Worm (Caenorhabditis elegans): ENCODE measurements around the gene tdo-2.
A peak's percentile ranks its signal among the peaks of the same experiment; 100 is the strongest.

- TF ChIP-seq nhr-28 (tag; optimal IDR thresholded peaks at IDR 0.05) (no peak), mdl-1 (tag; optimal IDR thresholded peaks at IDR 0.05) (peak in 1 of 2 experiments; percentile 14), unc-130 (tag; optimal IDR thresholded peaks at IDR 0.05) (no peak), Y116A8C.19 (tag; optimal IDR thresholded peaks at IDR 0.05; ENCODE audit: borderline replicate concordance) (no peak), nhr-90 (tag; optimal IDR thresholded peaks at IDR 0.05; ENCODE audit: poor library complexity) (no peak), ama-1 (optimal IDR thresholded peaks at IDR 0.05) (no peak), unc-62 (GFP tag; optimal IDR thresholded peaks at IDR 0.05) (no peak), zag-1 (tag; optimal IDR thresholded peaks at IDR 0.05) (no peak), lsy-2 (tag; optimal IDR thresholded peaks at IDR 0.05) (peak in 1 of 2 experiments; percentile 60), nhr-11 (tag; optimal IDR thresholded peaks at IDR 0.05) (no peak), fos-1 (tag; optimal IDR thresholded peaks at IDR 0.05) (no peak), fkh-10 (GFP tag; optimal IDR thresholded peaks at IDR 0.05) (peak; percentile 81), nhr-77 (tag; optimal IDR thresholded peaks at IDR 0.05) (no peak)
Measured at ce11 chrIII:5949817-5950216, 30.1 kb upstream of the tdo-2 start.

All from whole organism, L1 larva.